Fruit fly (Drosophila melanogaster): ENCODE measurements around the gene CG5860.

Gene CG5860

DNA sequence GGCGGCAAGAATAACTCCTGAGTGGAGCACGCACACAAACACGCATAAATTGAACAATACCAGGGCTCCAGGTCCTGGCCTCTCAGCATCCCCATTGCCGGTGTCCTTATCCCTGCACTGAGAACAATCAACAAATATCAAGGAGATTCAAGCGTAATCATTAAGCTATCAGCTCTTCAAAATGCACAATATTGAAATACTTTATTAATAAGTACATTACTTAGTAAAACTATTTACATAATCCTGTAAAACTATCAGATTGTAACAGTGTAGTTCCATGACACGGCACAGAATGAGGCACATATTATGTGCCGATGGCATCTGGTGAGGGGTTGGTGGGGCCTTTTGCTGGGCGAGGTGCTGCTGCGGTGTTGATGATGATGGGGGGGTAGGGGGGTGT, 38.3 kb upstream of the CG5860 start (continued):
- TF ChIP-seq CG9437 (GFP tag; optimal IDR thresholded peaks at IDR 0.05) (no peak), az2 (GFP tag; optimal IDR thresholded peaks at IDR 0.05) (no peak), CG8359 (GFP tag; optimal IDR thresholded peaks at IDR 0.05; ENCODE audit: borderline replicate concordance) (no peak), pho (GFP tag; optimal IDR thresholded peaks at IDR 0.05) (no peak), HLH54F (GFP tag; optimal IDR thresholded peaks at IDR 0.05) (no peak), CG16863 (GFP tag; optimal IDR thresholded peaks at IDR 0.05) (no peak), Blimp-1 (GFP tag; optimal IDR thresholded peaks at IDR 0.05) (no peak), CG16813 (GFP tag; IDR thresholded peaks at IDR 0.05; ENCODE audit: partially characterized antibody) (no peak), fru (optimal IDR thresholded peaks at IDR 0.05) (no peak), Rfx (GFP tag; IDR thresholded peaks at IDR 0.05) (peak; percentile 62), tll (GFP tag; optimal IDR thresholded peaks at IDR 0.05) (no peak), NK7.1 (GFP tag; optimal IDR thresholded peaks at IDR 0.05) (no peak), CG31388 (GFP tag; optimal IDR thresholded peaks at IDR 0.05) (no peak), zfh2 (GFP tag; optimal IDR thresholded peaks at IDR 0.05) (peak; percentile 3), CG4328 (GFP tag; optimal IDR thresholded peaks at IDR 0.05) (no peak), dysf (GFP tag; IDR thresholded peaks at IDR 0.05) (peak; percentile 65), onecut (GFP tag; IDR thresholded peaks at IDR 0.05) (no peak), pum (GFP tag; optimal IDR thresholded peaks at IDR 0.05) (no peak), MTF-1 (GFP tag; optimal IDR thresholded peaks at IDR 0.05; ENCODE audit: borderline replicate concordance) (no peak), br (optimal IDR thresholded peaks at IDR 0.05) (no peak), Doc3 (GFP tag; IDR thresholded peaks at IDR 0.05; ENCODE audit: partially characterized antibody) (no peak), E2f1 (GFP tag; IDR thresholded peaks at IDR 0.05) (peak; percentile 26; the same call in 1 of the 2 replicates), CG8089 (GFP tag; optimal IDR thresholded peaks at IDR 0.05) (no peak), pita (GFP tag; optimal IDR thresholded peaks at IDR 0.05) (no peak), CG5180 (GFP tag; optimal IDR thresholded peaks at IDR 0.05) (no peak), CG13296 (GFP tag; optimal IDR thresholded peaks at IDR 0.05) (peak; percentile 13), Chrac-16 (GFP tag; optimal IDR thresholded peaks at IDR 0.05) (no peak), CG16815 (GFP tag; optimal IDR thresholded peaks at IDR 0.05) (no peak), seq (GFP tag; IDR thresholded peaks at IDR 0.05) (no peak), ase (GFP tag; IDR thresholded peaks at IDR 0.05) (no peak), ssp (GFP tag; IDR thresholded peaks at IDR 0.05) (0 out of 2 replicates have a peak, but pooled peaks have one; percentile 33), Ets97D (GFP tag; optimal IDR thresholded peaks at IDR 0.05) (no peak), CG10321 (GFP tag; IDR thresholded peaks at IDR 0.05) (no peak)

DNA sequence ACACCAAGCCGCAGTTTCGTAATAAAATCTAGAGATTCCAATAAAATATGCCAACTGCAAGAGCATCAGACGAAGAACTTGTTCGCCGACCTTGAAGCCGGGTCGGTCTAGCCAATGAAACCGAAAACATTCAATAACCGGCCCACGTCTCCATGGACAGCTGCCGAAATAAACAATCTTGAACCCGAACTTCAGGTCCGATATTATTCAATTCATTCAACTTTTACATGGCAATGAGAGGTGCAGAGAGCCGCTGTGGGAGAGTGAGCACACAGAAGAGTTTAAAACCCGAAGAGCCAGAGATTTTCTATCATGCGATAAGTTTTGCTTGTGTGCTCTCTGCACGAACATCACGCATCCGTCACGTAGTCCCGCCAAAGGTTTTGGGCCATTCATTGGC, 31.9 kb upstream of the CG5860 start:
- TF ChIP-seq PHDP (tag; optimal IDR thresholded peaks at IDR 0.05) (no peak), onecut (GFP tag; IDR thresholded peaks at IDR 0.05) (no peak), Dref (GFP tag; IDR thresholded peaks at IDR 0.05) (no peak), gem (tag; optimal IDR thresholded peaks at IDR 0.05) (no peak), Hr78 (GFP tag; optimal IDR thresholded peaks at IDR 0.05) (peak in 1 of 2 experiments; percentile 37), cad (GFP tag; optimal IDR thresholded peaks at IDR 0.05) (no peak), Ets65A (GFP tag) (peak; percentile 2), Deaf1 (tag; optimal IDR thresholded peaks at IDR 0.05) (peak; percentile 75), Pdp1 (GFP tag; optimal IDR thresholded peaks at IDR 0.05) (peak in 1 of 2 experiments; percentile 43), Blimp-1 (GFP tag; optimal IDR thresholded peaks at IDR 0.05) (peak; percentile 97), ken (GFP tag; IDR thresholded peaks at IDR 0.05) (no peak), CHES-1-like (GFP tag; optimal IDR thresholded peaks at IDR 0.05) (no peak), sr (GFP tag; IDR thresholded peaks at IDR 0.05) (0 out of 3 replicates have a peak, but pooled peaks have one; percentile 25), otp (GFP tag; IDR thresholded peaks at IDR 0.05) (no peak), CG17802 (tag; optimal IDR thresholded peaks at IDR 0.05) (no peak), Med (GFP tag) (no peak), chinmo (GFP tag; IDR thresholded peaks at IDR 0.05; ENCODE audit: partially characterized antibody) (peak; percentile 92), CG17361 (GFP tag; IDR thresholded peaks at IDR 0.05) (no peak), bcd (GFP tag; optimal IDR thresholded peaks at IDR 0.05) (no peak), Trl (optimal IDR thresholded peaks at IDR 0.05) (peak; percentile 64 to 75), Trl (GFP tag; optimal IDR thresholded peaks at IDR 0.05) (no peak), Neu2 (GFP tag; optimal IDR thresholded peaks at IDR 0.05; ENCODE audit: borderline replicate concordance) (no peak), slbo (GFP tag; IDR thresholded peaks at IDR 0.05) (no peak)

Measured in whole organism, embryonic.